Worm (Caenorhabditis elegans): ENCODE data around the gene cct-2.

Gene cct-2

DNA sequence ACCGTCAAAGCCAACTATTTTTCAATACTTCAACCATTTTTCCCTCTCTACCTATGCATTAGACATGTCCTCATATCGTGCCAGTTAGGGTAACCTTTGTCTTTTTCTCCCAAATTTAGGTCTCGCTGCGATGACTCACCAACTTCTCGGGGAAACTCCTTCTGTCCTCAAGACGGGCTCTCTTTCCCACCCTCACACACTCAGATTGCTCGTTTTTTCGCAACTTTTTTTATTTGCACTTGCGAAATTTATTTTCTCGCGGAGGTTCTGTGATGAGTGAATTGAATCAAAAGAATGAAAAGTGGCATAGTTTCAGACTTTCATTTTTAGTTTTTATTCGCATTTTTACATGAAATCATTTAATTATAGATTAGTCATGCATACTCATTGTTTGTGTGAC is 7.2 kb upstream of the cct-2 start:
- TF ChIP-seq fkh-10 (GFP tag; optimal IDR thresholded peaks at IDR 0.05) = no peak
- TF ChIP-seq php-3 (GFP tag; IDR thresholded peaks at IDR 0.05) = no peak
- no peak for TF ChIP-seq hif-1 (tag; optimal IDR thresholded peaks at IDR 0.05)
- TF ChIP-seq nhr-76 (tag; optimal IDR thresholded peaks at IDR 0.05) = no peak
- TF ChIP-seq Y5F2A.4 (GFP tag; optimal IDR thresholded peaks at IDR 0.05) = no peak
- TF ChIP-seq ceh-44 (GFP tag; IDR thresholded peaks at IDR 0.05) = no peak
- no peak for TF ChIP-seq madf-9 (GFP tag; conservative IDR thresholded peaks at IDR 0.05)
- no peak for TF ChIP-seq unc-62 (GFP tag; optimal IDR thresholded peaks at IDR 0.05 in 1 of 2)
- no peak for TF ChIP-seq unc-62 (tag; optimal IDR thresholded peaks at IDR 0.05)
- TF ChIP-seq mdt-29 (GFP tag; IDR thresholded peaks at IDR 0.05) = no peak
- no peak for TF ChIP-seq pha-4 (GFP tag; IDR thresholded peaks at IDR 0.05)
- TF ChIP-seq pha-4 (tag; optimal IDR thresholded peaks at IDR 0.05) = no peak
- no peak for TF ChIP-seq lin-1 (GFP tag; IDR thresholded peaks at IDR 0.05)
- TF ChIP-seq ceh-62 (tag; optimal IDR thresholded peaks at IDR 0.05) = no peak
- no peak for TF ChIP-seq ztf-7 (tag; optimal IDR thresholded peaks at IDR 0.05)
- no peak for TF ChIP-seq madf-5 (GFP tag; IDR thresholded peaks at IDR 0.05)
- no peak for TF ChIP-seq lin-38 (GFP tag; IDR thresholded peaks at IDR 0.05)
- TF ChIP-seq saeg-2 (GFP tag; IDR thresholded peaks at IDR 0.05) = no peak

DNA sequence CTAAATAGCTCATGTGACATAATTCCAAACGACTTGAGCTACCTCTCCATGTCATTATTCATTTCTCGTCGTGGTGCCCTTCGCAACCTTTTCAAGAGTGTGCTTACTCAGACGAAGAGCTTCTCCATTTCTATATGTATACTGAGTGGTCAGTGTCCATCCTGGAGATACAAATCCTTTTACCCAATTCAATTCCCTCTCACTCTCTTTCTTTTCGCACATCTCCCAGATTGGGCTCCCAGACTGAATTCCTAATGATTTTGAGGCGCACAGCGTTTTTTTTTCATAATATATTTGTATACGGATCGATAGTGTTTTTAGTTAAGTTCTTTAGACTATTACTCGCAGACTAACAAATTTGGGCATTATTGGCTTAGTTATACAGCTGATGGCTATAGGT is 6.6 kb upstream of the cct-2 start:
- TF ChIP-seq ces-1 (GFP tag; optimal IDR thresholded peaks at IDR 0.05) (peak; percentile 3), snpc-4 (tag; optimal IDR thresholded peaks at IDR 0.05) (no peak)

DNA sequence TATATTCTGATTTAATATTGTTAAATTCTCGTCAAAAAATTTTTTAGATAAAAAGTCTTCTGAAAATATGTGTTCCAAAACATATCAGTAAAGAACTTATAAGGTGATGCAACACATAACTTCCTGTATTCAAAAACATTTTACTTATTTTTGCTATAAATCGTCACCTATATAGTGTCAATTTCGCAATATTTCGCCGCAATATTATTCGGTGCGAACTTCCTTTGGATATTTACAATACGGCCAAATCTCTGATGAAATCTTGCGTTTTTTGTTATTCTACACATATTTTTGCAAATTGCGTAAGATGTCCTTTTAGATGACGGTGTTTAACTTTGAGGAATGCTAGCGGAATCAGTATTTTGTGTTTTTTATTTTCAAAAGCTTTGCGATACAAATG is 6.1 kb upstream of the cct-2 start:
- TF ChIP-seq egl-43 (GFP tag; IDR thresholded peaks at IDR 0.05) = no peak
- no peak for TF ChIP-seq tag-97 (GFP tag; IDR thresholded peaks at IDR 0.05)
- TF ChIP-seq aha-1 (tag) = peak; percentile 89

DNA sequence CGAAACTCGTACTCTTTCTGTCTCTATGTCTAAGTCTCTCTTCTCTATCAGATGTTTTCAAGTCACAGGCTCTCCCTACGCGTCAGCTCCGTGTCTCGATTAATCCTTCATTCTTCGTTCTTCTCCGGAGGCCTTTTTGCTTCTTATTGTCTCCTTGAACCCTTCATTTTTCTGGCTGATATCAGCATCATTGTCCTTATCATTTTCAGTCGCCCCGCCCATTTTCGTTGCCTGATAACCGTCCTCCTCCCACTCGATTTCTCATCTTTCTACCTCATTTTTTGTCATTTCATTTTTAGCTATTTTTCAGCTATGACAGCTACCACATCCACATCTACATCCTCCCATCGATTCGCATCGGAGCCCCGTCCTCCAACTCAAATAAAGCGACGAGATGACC is 5.4 kb upstream of the cct-2 start, which contains the start of gene B0457.6:
TSS of gene B0457.6 (plus strand) at position 284 of the 400 bp plus-strand sequence.
- TF ChIP-seq tag-97 (GFP tag; IDR thresholded peaks at IDR 0.05) (no peak), zfp-2 (tag; optimal IDR thresholded peaks at IDR 0.05) (no peak), saeg-2 (GFP tag; IDR thresholded peaks at IDR 0.05) (no peak), sdz-12 (GFP tag; optimal IDR thresholded peaks at IDR 0.05) (no peak), lir-3 (tag; optimal IDR thresholded peaks at IDR 0.05) (no peak), ztf-11 (tag; optimal IDR thresholded peaks at IDR 0.05) (no peak), skn-1 (tag; optimal IDR thresholded peaks at IDR 0.05) (no peak), nhr-76 (tag; optimal IDR thresholded peaks at IDR 0.05) (no peak), lin-15B (tag; optimal IDR thresholded peaks at IDR 0.05) (no peak), nhr-41 (GFP tag; IDR thresholded peaks at IDR 0.05) (0 out of 2 replicates have a peak, but pooled peaks have one; percentile 15), lim-7 (GFP tag; IDR thresholded peaks at IDR 0.05) (no peak), Y48G9A.11 (GFP tag; IDR thresholded peaks at IDR 0.05) (no peak), ces-1 (GFP tag; optimal IDR thresholded peaks at IDR 0.05) (no peak), ZK546.5 (tag; optimal IDR thresholded peaks at IDR 0.05) (no peak), zfp-3 (GFP tag; conservative IDR thresholded peaks at IDR 0.05) (no peak), dpl-1 (GFP tag; optimal IDR thresholded peaks at IDR 0.05) (no peak), ztf-7 (tag; optimal IDR thresholded peaks at IDR 0.05) (no peak), madf-5 (GFP tag; IDR thresholded peaks at IDR 0.05) (no peak), hlh-30 (tag; optimal IDR thresholded peaks at IDR 0.05; ENCODE audit: insufficient read depth) (peak; percentile 9), dmd-6 (GFP tag; IDR thresholded peaks at IDR 0.05) (peak; percentile 47; the same call in 1 of the 2 replicates), set-16 (GFP tag; IDR thresholded peaks at IDR 0.05) (no peak), nhr-237 (tag; optimal IDR thresholded peaks at IDR 0.05) (no peak), dmd-8 (GFP tag; IDR thresholded peaks at IDR 0.05) (no peak), unc-130 (GFP tag; optimal IDR thresholded peaks at IDR 0.05) (no peak), arid-1 (GFP tag; conservative IDR thresholded peaks at IDR 0.05) (no peak), hlh-11 (tag; optimal IDR thresholded peaks at IDR 0.05) (peak; percentile 48), pha-4 (GFP tag; IDR thresholded peaks at IDR 0.05) (no peak), pha-4 (tag; optimal IDR thresholded peaks at IDR 0.05) (no peak), lsy-2 (tag; optimal IDR thresholded peaks at IDR 0.05) (peak in 1 of 2 experiments; percentile 37), spr-3 (GFP tag; optimal IDR thresholded peaks at IDR 0.05) (no peak), mes-2 (tag; optimal IDR thresholded peaks at IDR 0.05; ENCODE audit: poor library complexity, severe bottlenecking) (no peak), mdt-29 (GFP tag; IDR thresholded peaks at IDR 0.05) (no peak), vab-7 (GFP tag; IDR thresholded peaks at IDR 0.05) (no peak)
